Worm (Caenorhabditis elegans) whole organism, young adult: Measurements from ENCODE around the gene clec-40.
A peak's percentile ranks its signal among the peaks of the same experiment; 100 is the strongest.

Source experiments
- B0035.1 ChIP-seq: sonication (generic microtip); optimal IDR thresholded peaks from 2 replicates; lab custom pipeline; 2016; ENCODE audit warnings: missing genetic modification characterization, mild to moderate bottlenecking, missing compliant biosample characterization, missing genotype, missing genetic modification reagents
- C06A6.2 ChIP-seq: fragments of 200-800 bp; sonication (Bioruptor generic); conservative IDR thresholded peaks from 2 replicates; pipeline ENCODE4 v1.3.6; 2022; ENCODE audit warnings: missing genetic modification characterization, missing compliant biosample characterization
- F10E7.11 ChIP-seq: sonication (generic microtip); optimal IDR thresholded peaks from 2 replicates; lab custom pipeline; 2017; ENCODE audit warnings: mild to moderate bottlenecking, missing genetic modification characterization, moderate library complexity, missing compliant biosample characterization
- F22D6.2 ChIP-seq: sonication (generic microtip); optimal IDR thresholded peaks from 2 replicates; lab custom pipeline; 2016; ENCODE audit warnings: mild to moderate bottlenecking, missing genetic modification characterization, missing compliant biosample characterization
- F37B4.10 ChIP-seq: fragments of 200-800 bp; sonication (Bioruptor generic); IDR thresholded peaks from 2 replicates; pipeline ENCODE4 v1.3.6; 2022; ENCODE audit warnings: missing genetic modification characterization, missing compliant biosample characterization
- F49E8.2 ChIP-seq: sonication (generic microtip); optimal IDR thresholded peaks from 3 replicates; lab custom pipeline; 2017; ENCODE audit warnings: missing genetic modification characterization, mild to moderate bottlenecking, missing compliant biosample characterization, antibody characterized with exemption, moderate library complexity; ENCODE audit not compliant: insufficient read depth
- F52B5.7 ChIP-seq: sonication (generic microtip); optimal IDR thresholded peaks from 2 replicates; lab custom pipeline; 2016; ENCODE audit warnings: mild to moderate bottlenecking, missing genetic modification characterization, missing compliant biosample characterization
- K12H6.12 ChIP-seq: fragments of 200-800 bp; sonication (Bioruptor generic); optimal IDR thresholded peaks from 2 replicates; lab custom pipeline; 2018; ENCODE audit warnings: mild to moderate bottlenecking, missing genetic modification characterization, missing compliant biosample characterization
- Y53F4B.3 ChIP-seq: fragments of 200-800 bp; sonication (Bioruptor generic); IDR thresholded peaks from 2 replicates; pipeline ENCODE4 v1.3.6; 2022; ENCODE audit warnings: missing genetic modification reagents, missing genetic modification characterization, missing compliant biosample characterization
- ZK185.1 ChIP-seq: sonication (generic microtip); optimal IDR thresholded peaks from 2 replicates; lab custom pipeline; 2016; ENCODE audit warnings: mild to moderate bottlenecking, missing genetic modification characterization, missing compliant biosample characterization; ENCODE audit not compliant: poor library complexity, severe bottlenecking
- ama-1 ChIP-seq, 3 experiments: fragments of 150-350 bp in 1 of 3; sonication (generic microtip) in 2 of 3; optimal IDR thresholded peaks; 2 replicates each; lab custom pipeline; 2014 to 2018; ENCODE audit warnings: missing biosample characterization in 2 of 3, missing genetic modification characterization in 2 of 3, missing genetic modification reagents in 2 of 3
- aptf-3 ChIP-seq: fragments of 200-800 bp; sonication (Bioruptor generic); IDR thresholded peaks from 2 replicates; pipeline ENCODE4 v1.3.6; 2022; ENCODE audit warnings: missing genetic modification characterization, missing compliant biosample characterization
- attf-3 ChIP-seq: fragments of 200-800 bp; sonication (Bioruptor generic); conservative IDR thresholded peaks from 2 replicates; pipeline ENCODE4 v1.3.6; 2022; ENCODE audit warnings: missing genetic modification reagents, missing genetic modification characterization, missing compliant biosample characterization
- attf-5 ChIP-seq: fragments of 200-800 bp; sonication (Bioruptor generic); optimal IDR thresholded peaks from 2 replicates; lab custom pipeline; 2018; ENCODE audit warnings: mild to moderate bottlenecking, missing genetic modification characterization, missing compliant biosample characterization
- cebp-2 ChIP-seq: fragments of 200-800 bp; sonication (Bioruptor generic); IDR thresholded peaks from 2 replicates; pipeline ENCODE4 v1.3.6; 2022; ENCODE audit warnings: missing genetic modification characterization, missing compliant biosample characterization
- ceh-40 ChIP-seq: fragments of 200-800 bp; sonication (Bioruptor generic); IDR thresholded peaks from 2 replicates; pipeline ENCODE4 v1.3.6; 2022; ENCODE audit warnings: missing genetic modification characterization, missing compliant biosample characterization
- chd-7 ChIP-seq: sonication (generic microtip); optimal IDR thresholded peaks from 2 replicates; lab custom pipeline; 2016; ENCODE audit warnings: mild to moderate bottlenecking, missing genetic modification characterization, moderate library complexity, missing compliant biosample characterization
- egl-44 ChIP-seq: fragments of 200-800 bp; sonication (Bioruptor generic); IDR thresholded peaks from 2 replicates; pipeline ENCODE4 v1.3.6; 2022; ENCODE audit warnings: missing genetic modification reagents, missing genetic modification characterization, missing compliant biosample characterization
- ets-4 ChIP-seq: fragments of 200-800 bp; sonication (Bioruptor generic); optimal IDR thresholded peaks from 2 replicates; lab custom pipeline; 2018; ENCODE audit warnings: mild to moderate bottlenecking, missing genetic modification characterization, missing compliant biosample characterization
- hmg-1.2 ChIP-seq: fragments of 200-800 bp; sonication (Bioruptor generic); IDR thresholded peaks from 2 replicates; pipeline ENCODE4 v1.3.6; 2022; ENCODE audit warnings: missing genetic modification reagents, missing genetic modification characterization, missing compliant biosample characterization
- lag-1 ChIP-seq: fragments of 200-800 bp; sonication (Bioruptor generic); IDR thresholded peaks from 2 replicates; pipeline ENCODE4 v1.3.6; 2022; ENCODE audit warnings: missing genetic modification reagents, missing genetic modification characterization, missing compliant biosample characterization
- let-526 ChIP-seq: fragments of 200-800 bp; sonication (Bioruptor generic); IDR thresholded peaks from 2 replicates; pipeline ENCODE4 v1.3.6; 2022; ENCODE audit warnings: missing genetic modification reagents, missing genetic modification characterization, missing compliant biosample characterization
- lin-40 ChIP-seq: sonication (generic microtip); optimal IDR thresholded peaks from 2 replicates; lab custom pipeline; 2016; ENCODE audit warnings: missing genetic modification characterization, mild to moderate bottlenecking, missing compliant biosample characterization, missing genotype, missing genetic modification reagents
- mel-28 ChIP-seq: sonication (generic microtip); optimal IDR thresholded peaks from 2 replicates; lab custom pipeline; 2016; ENCODE audit warnings: borderline replicate concordance, mild to moderate bottlenecking, missing genetic modification characterization, missing compliant biosample characterization
- nfya-1 ChIP-seq: sonication (generic microtip); optimal IDR thresholded peaks from 2 replicates; lab custom pipeline; 2017; ENCODE audit warnings: antibody characterized with exemption, missing compliant biosample characterization, missing genetic modification characterization, borderline replicate concordance; ENCODE audit not compliant: insufficient read depth
- nfyb-1 ChIP-seq: fragments of 200-800 bp; sonication (Bioruptor generic); IDR thresholded peaks from 2 replicates; pipeline ENCODE4 v1.3.6; 2022; ENCODE audit warnings: missing genetic modification reagents, missing genetic modification characterization, missing compliant biosample characterization
- nhr-120 ChIP-seq: fragments of 200-800 bp; sonication (Bioruptor generic); IDR thresholded peaks from 2 replicates; pipeline ENCODE4 v1.3.6; 2022; ENCODE audit warnings: missing genetic modification characterization, missing compliant biosample characterization
- nhr-27 ChIP-seq: fragments of 200-800 bp; sonication (Bioruptor generic); optimal IDR thresholded peaks from 2 replicates; lab custom pipeline; 2018; ENCODE audit warnings: mild to moderate bottlenecking, missing genetic modification characterization, moderate library complexity, missing compliant biosample characterization
- nhr-80 ChIP-seq: sonication (generic microtip); optimal IDR thresholded peaks from 2 replicates; lab custom pipeline; 2016; ENCODE audit warnings: missing genetic modification characterization, missing compliant biosample characterization
- pha-4 ChIP-seq: fragments of 150-350 bp; sonication (generic microtip); optimal IDR thresholded peaks from 2 replicates; lab custom pipeline; 2014; ENCODE audit warnings: missing biosample characterization, missing genetic modification reagents, missing genetic modification characterization
- repo-1 ChIP-seq: sonication (generic microtip); optimal IDR thresholded peaks from 2 replicates; lab custom pipeline; 2017; ENCODE audit warnings: mild to moderate bottlenecking, missing genetic modification characterization, missing compliant biosample characterization
- snpc-1.3 ChIP-seq: sonication (generic microtip); optimal IDR thresholded peaks from 2 replicates; lab custom pipeline; 2017; ENCODE audit warnings: missing genetic modification characterization, mild to moderate bottlenecking, missing compliant biosample characterization, antibody characterized with exemption, moderate library complexity, missing genotype, missing genetic modification reagents; ENCODE audit not compliant: insufficient read depth
- snpc-4 ChIP-seq, 5 experiments: fragments of 150-350 bp in 1 of 5; sonication (generic microtip) in 4 of 5; optimal IDR thresholded peaks; 2 replicates each; lab custom pipeline; 2014 to 2018; ENCODE audit warnings: missing genetic modification characterization in 5 of 5, missing biosample characterization in 3 of 5, antibody characterized with exemption in 2 of 5, mild to moderate bottlenecking in 2 of 5, missing compliant biosample characterization in 2 of 5, missing genotype in 2 of 5, moderate library complexity in 2 of 5, missing genetic modification reagents in 1 of 5
- unc-62 ChIP-seq: fragments of 150-350 bp; optimal IDR thresholded peaks from 2 replicates; lab custom pipeline; 2014; ENCODE audit warnings: missing biosample characterization, missing genetic modification reagents, missing genetic modification characterization
- zfh-2 ChIP-seq: fragments of 200-800 bp; sonication (Bioruptor generic); conservative IDR thresholded peaks from 2 replicates; pipeline ENCODE4 v1.3.6; 2022; ENCODE audit warnings: missing genetic modification reagents, missing genetic modification characterization, missing compliant biosample characterization
- zim-3 ChIP-seq: sonication (generic microtip); optimal IDR thresholded peaks from 2 replicates; lab custom pipeline; 2017; ENCODE audit warnings: mild to moderate bottlenecking, missing genetic modification characterization, moderate library complexity, missing compliant biosample characterization

Gene clec-40

DNA sequence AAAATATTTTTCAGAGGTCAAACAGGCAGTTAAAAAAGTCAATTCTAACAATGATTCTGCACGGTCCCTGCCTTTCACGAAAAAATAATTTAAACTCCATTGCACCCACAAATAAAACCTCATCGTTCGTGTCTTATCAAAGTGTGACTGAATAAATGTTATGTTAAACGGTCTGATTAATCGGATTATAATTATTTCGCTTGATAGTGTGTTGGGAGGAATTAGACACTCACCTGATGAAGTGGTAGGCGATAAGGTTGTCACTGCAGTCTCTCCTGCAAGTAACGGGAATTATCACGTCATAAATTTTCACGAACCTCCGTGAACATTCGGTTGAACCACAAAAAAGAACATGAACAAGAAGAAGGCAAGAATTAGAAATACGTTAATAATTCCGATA lies 578 bp downstream of the clec-40 start:
- TF ChIP-seq nhr-80 (tag; lab: Kevin White, UChicago) (peak; percentile 72), C06A6.2 (GFP tag; lab: Robert Waterston, UW) (no peak)

DNA sequence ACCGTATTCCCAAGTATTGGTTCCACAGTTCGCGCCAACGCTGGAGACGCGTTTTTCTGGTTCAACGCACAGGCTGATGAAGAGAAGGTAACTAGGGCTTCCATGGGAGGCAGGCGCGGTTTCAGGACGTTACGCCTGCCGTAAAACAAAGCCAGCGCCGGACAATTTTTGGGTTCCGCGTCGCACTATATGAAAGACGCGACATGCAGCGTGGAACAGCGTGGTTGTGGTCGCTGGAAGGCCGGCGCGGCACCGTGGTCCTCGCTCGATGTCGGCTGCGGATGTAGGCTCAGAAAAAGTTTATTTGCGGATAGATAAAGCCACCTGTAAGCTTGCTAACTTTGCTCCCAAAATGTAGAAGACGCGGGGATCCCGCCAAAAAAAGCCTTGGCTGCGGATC lies 2.4 kb downstream of the clec-40 start:
- no peak for TF ChIP-seq nhr-120 (GFP tag; lab: Robert Waterston, UW)
- TF ChIP-seq nfya-1 (tag; lab: Kevin White, UChicago), result no peak
- no peak for TF ChIP-seq F49E8.2 (tag; lab: Kevin White, UChicago)
- no peak for TF ChIP-seq let-526
- TF ChIP-seq F52B5.7, result no peak
- TF ChIP-seq C06A6.2 (GFP tag; lab: Robert Waterston, UW), result no peak
- no peak for TF ChIP-seq snpc-1.3 (tag; lab: Kevin White, UChicago)
- TF ChIP-seq hmg-1.2, result no peak
- no peak for TF ChIP-seq K12H6.12 (tag; lab: Kevin White, UChicago)
- TF ChIP-seq zfh-2 (GFP tag; lab: Robert Waterston, UW), result peak; percentile 68
- no peak for TF ChIP-seq ceh-40 (GFP tag; lab: Robert Waterston, UW)
- no peak for TF ChIP-seq snpc-4 (GFP tag; optimal IDR thresholded peaks at IDR 0.05; lab: Kevin White, UChicago)
- TF ChIP-seq snpc-4 (tag; optimal IDR thresholded peaks at IDR 0.05; lab: Kevin White, UChicago), result peak in 2 of 4 experiments; percentile 47 to 75
- no peak for TF ChIP-seq F10E7.11 (tag; lab: Kevin White, UChicago)
- TF ChIP-seq nfyb-1, result 0 out of 2 replicates have a peak, but pooled peaks have one; percentile 39
- TF ChIP-seq nhr-27 (tag; lab: Kevin White, UChicago), result no peak
- TF ChIP-seq mel-28 (tag; lab: Kevin White, UChicago), result no peak
- TF ChIP-seq ZK185.1 (tag; lab: Kevin White, UChicago), result no peak
- no peak for TF ChIP-seq ama-1 (optimal IDR thresholded peaks at IDR 0.05; lab: Kevin White, UChicago)
- no peak for TF ChIP-seq ama-1 (GFP tag; optimal IDR thresholded peaks at IDR 0.05; lab: Kevin White, UChicago)
- TF ChIP-seq F37B4.10, result no peak

DNA sequence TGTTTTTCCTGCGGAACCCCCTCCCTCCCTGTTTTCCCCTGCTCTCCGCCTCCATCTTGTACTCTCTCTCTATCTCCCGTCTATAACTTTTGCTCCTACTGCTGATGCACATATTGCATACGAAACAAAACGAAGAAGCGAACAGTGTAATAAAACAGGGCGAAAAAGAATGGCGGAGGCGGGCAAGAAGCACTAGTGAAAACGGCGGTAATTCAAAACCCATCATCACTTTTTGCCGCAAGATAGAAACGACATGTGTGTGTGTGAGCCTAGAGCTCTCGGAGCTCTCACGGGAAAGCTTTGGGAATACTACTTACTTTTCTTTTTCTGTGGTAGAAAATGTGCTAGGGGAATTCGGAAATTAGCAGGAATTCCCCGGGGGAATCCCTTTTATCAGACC lies 4.8 kb downstream of the clec-40 start:
- TF ChIP-seq attf-3 (GFP tag; lab: Robert Waterston, UW), result no peak
- no peak for TF ChIP-seq repo-1 (tag; lab: Kevin White, UChicago)
- no peak for TF ChIP-seq snpc-1.3 (tag; lab: Kevin White, UChicago)
- no peak for TF ChIP-seq lag-1 (GFP tag; lab: Robert Waterston, UW)
- no peak for TF ChIP-seq B0035.1 (tag; lab: Kevin White, UChicago)
- TF ChIP-seq egl-44 (GFP tag; lab: Robert Waterston, UW), result no peak
- no peak for TF ChIP-seq Y53F4B.3 (GFP tag; lab: Robert Waterston, UW)
- TF ChIP-seq chd-7 (tag; lab: Kevin White, UChicago), result no peak
- no peak for TF ChIP-seq zim-3 (tag; lab: Kevin White, UChicago)
- TF ChIP-seq lin-40 (tag; lab: Kevin White, UChicago), result no peak
- TF ChIP-seq aptf-3, result no peak
- TF ChIP-seq F22D6.2 (tag; lab: Kevin White, UChicago), result no peak
- no peak for TF ChIP-seq pha-4
- no peak for TF ChIP-seq cebp-2
- TF ChIP-seq attf-5, result no peak
- no peak for TF ChIP-seq unc-62 (GFP tag; lab: Kevin White, UChicago)
- TF ChIP-seq ets-4 (GFP tag; lab: Kevin White, UChicago), result no peak
- TF ChIP-seq nhr-80 (tag; lab: Kevin White, UChicago), result no peak
- TF ChIP-seq, all 124 proteins: peak for 0
